Worm (Caenorhabditis elegans): ENCODE data around the gene spig-5.
"Not testable (repeated sequence)": the region's sequence is repeated elsewhere in the genome, so short reads cannot be mapped to it uniquely, and the experiment has no call there.

Gene spig-5

ce11 chrV:14308164-14308563, at the start of gene spig-5:
Gene spig-5, plus strand, starts transcription at chrV:14308464.
- not testable (repeated sequence) for TF ChIP-seq T22C8.4 (GFP tag; IDR thresholded peaks at IDR 0.05); klf-2 (GFP tag; conservative IDR thresholded peaks at IDR 0.05); flt-1 (GFP tag; IDR thresholded peaks at IDR 0.05)

- TF ChIP-seq ztf-29 (GFP tag; IDR thresholded peaks at IDR 0.05) = no peak
- TF ChIP-seq T22C8.4 (GFP tag; IDR thresholded peaks at IDR 0.05) = no peak
- no peak for TF ChIP-seq flt-1 (GFP tag; IDR thresholded peaks at IDR 0.05)
- TF ChIP-seq cog-1 (tag; optimal IDR thresholded peaks at IDR 0.05) = no peak
- TF ChIP-seq tab-1 (GFP tag; IDR thresholded peaks at IDR 0.05) = no peak
- no peak for TF ChIP-seq med-1 (GFP tag; optimal IDR thresholded peaks at IDR 0.05; ENCODE audit: insufficient read depth)
- no peak for TF ChIP-seq ztf-23 (GFP tag; IDR thresholded peaks at IDR 0.05)
- TF ChIP-seq ref-1 (GFP tag; conservative IDR thresholded peaks at IDR 0.05) = no peak
- no peak for TF ChIP-seq klf-2 (GFP tag; conservative IDR thresholded peaks at IDR 0.05)
These were observed 47.4 kb upstream of the spig-5 start, which contains the start of gene F40G12.2 for ce11 chrV:14260831-14261230. Gene F40G12.2, minus strand, starts transcription at chrV:14260931.

- TF ChIP-seq flt-1 (GFP tag; IDR thresholded peaks at IDR 0.05) = no peak
These were observed 40.8 kb upstream of the spig-5 start for ce11 chrV:14267326-14267942.

ce11 chrV:14268616-14269015, 39.6 kb upstream of the spig-5 start, which contains the start of gene F40G12.4:
Gene F40G12.4, minus strand, starts transcription at chrV:14268716.
- no peak for TF ChIP-seq ztf-23 (GFP tag; IDR thresholded peaks at IDR 0.05)
- TF ChIP-seq cog-1 (tag; optimal IDR thresholded peaks at IDR 0.05) = no peak
- no peak for TF ChIP-seq ztf-29 (GFP tag; IDR thresholded peaks at IDR 0.05)
- no peak for TF ChIP-seq ref-1 (GFP tag; conservative IDR thresholded peaks at IDR 0.05)
- TF ChIP-seq med-1 (GFP tag; optimal IDR thresholded peaks at IDR 0.05; ENCODE audit: insufficient read depth) = no peak
- no peak for TF ChIP-seq flt-1 (GFP tag; IDR thresholded peaks at IDR 0.05)
- no peak for TF ChIP-seq tab-1 (GFP tag; IDR thresholded peaks at IDR 0.05)
- TF ChIP-seq klf-2 (GFP tag; conservative IDR thresholded peaks at IDR 0.05) = no peak
- no peak for TF ChIP-seq T22C8.4 (GFP tag; IDR thresholded peaks at IDR 0.05)

ce11 chrV:14270729-14271128, 37.5 kb upstream of the spig-5 start, which contains the start of gene F40G12.5:
Gene F40G12.5, minus strand, starts transcription at chrV:14270829.
- TF ChIP-seq klf-2 (GFP tag; conservative IDR thresholded peaks at IDR 0.05) (no peak), tab-1 (GFP tag; IDR thresholded peaks at IDR 0.05) (no peak), ztf-23 (GFP tag; IDR thresholded peaks at IDR 0.05) (no peak), med-1 (GFP tag; optimal IDR thresholded peaks at IDR 0.05; ENCODE audit: insufficient read depth) (no peak), cog-1 (tag; optimal IDR thresholded peaks at IDR 0.05) (no peak), T22C8.4 (GFP tag; IDR thresholded peaks at IDR 0.05) (no peak), ztf-29 (GFP tag; IDR thresholded peaks at IDR 0.05) (no peak), flt-1 (GFP tag; IDR thresholded peaks at IDR 0.05) (no peak), ref-1 (GFP tag; conservative IDR thresholded peaks at IDR 0.05) (no peak)

ce11 chrV:14273019-14273418, 35.2 kb upstream of the spig-5 start, which contains the start of gene F40G12.6:
Gene F40G12.6, minus strand, starts transcription at chrV:14273119.
- TF ChIP-seq ref-1 (GFP tag; conservative IDR thresholded peaks at IDR 0.05) = no peak
- TF ChIP-seq ztf-29 (GFP tag; IDR thresholded peaks at IDR 0.05) = no peak
- no peak for TF ChIP-seq ztf-23 (GFP tag; IDR thresholded peaks at IDR 0.05)
- no peak for TF ChIP-seq med-1 (GFP tag; optimal IDR thresholded peaks at IDR 0.05; ENCODE audit: insufficient read depth)
- TF ChIP-seq flt-1 (GFP tag; IDR thresholded peaks at IDR 0.05) = no peak
- no peak for TF ChIP-seq klf-2 (GFP tag; conservative IDR thresholded peaks at IDR 0.05)
- no peak for TF ChIP-seq tab-1 (GFP tag; IDR thresholded peaks at IDR 0.05)
- no peak for TF ChIP-seq T22C8.4 (GFP tag; IDR thresholded peaks at IDR 0.05)
- no peak for TF ChIP-seq cog-1 (tag; optimal IDR thresholded peaks at IDR 0.05)

- not testable (repeated sequence) for TF ChIP-seq T22C8.4 (GFP tag; IDR thresholded peaks at IDR 0.05); med-1 (GFP tag; optimal IDR thresholded peaks at IDR 0.05; ENCODE audit: insufficient read depth); flt-1 (GFP tag; IDR thresholded peaks at IDR 0.05)
These were observed 34.0 kb upstream of the spig-5 start, which contains the start of gene F40G12.7 for ce11 chrV:14274268-14274667. Gene F40G12.7, plus strand, starts transcription at chrV:14274568.

ce11 chrV:14279777-14280176, 28.5 kb upstream of the spig-5 start, which contains the start of gene srt-33:
Gene srt-33, minus strand, starts transcription at chrV:14279877.
- TF ChIP-seq flt-1 (GFP tag; IDR thresholded peaks at IDR 0.05) (no peak), ref-1 (GFP tag; conservative IDR thresholded peaks at IDR 0.05) (no peak), T22C8.4 (GFP tag; IDR thresholded peaks at IDR 0.05) (no peak), ztf-23 (GFP tag; IDR thresholded peaks at IDR 0.05) (no peak), cog-1 (tag; optimal IDR thresholded peaks at IDR 0.05) (no peak), klf-2 (GFP tag; conservative IDR thresholded peaks at IDR 0.05) (no peak), ztf-29 (GFP tag; IDR thresholded peaks at IDR 0.05) (no peak), tab-1 (GFP tag; IDR thresholded peaks at IDR 0.05) (no peak), med-1 (GFP tag; optimal IDR thresholded peaks at IDR 0.05; ENCODE audit: insufficient read depth) (no peak)

- TF ChIP-seq tab-1 (GFP tag; IDR thresholded peaks at IDR 0.05) (no peak), flt-1 (GFP tag; IDR thresholded peaks at IDR 0.05) (no peak), cog-1 (tag; optimal IDR thresholded peaks at IDR 0.05) (no peak), ztf-23 (GFP tag; IDR thresholded peaks at IDR 0.05) (no peak), klf-2 (GFP tag; conservative IDR thresholded peaks at IDR 0.05) (no peak), T22C8.4 (GFP tag; IDR thresholded peaks at IDR 0.05) (no peak), med-1 (GFP tag; optimal IDR thresholded peaks at IDR 0.05; ENCODE audit: insufficient read depth) (no peak), ztf-29 (GFP tag; IDR thresholded peaks at IDR 0.05) (no peak), ref-1 (GFP tag; conservative IDR thresholded peaks at IDR 0.05) (no peak)
These were observed 26.0 kb upstream of the spig-5 start, which contains the start of the genes srt-74 and F40G12.9 for ce11 chrV:14282222-14282709. Gene srt-74, minus strand, starts transcription at chrV:14282322. Gene F40G12.9, plus strand, starts transcription at chrV:14282659.

- TF ChIP-seq tab-1 (GFP tag; IDR thresholded peaks at IDR 0.05) (no peak), med-1 (GFP tag; optimal IDR thresholded peaks at IDR 0.05; ENCODE audit: insufficient read depth) (no peak), T22C8.4 (GFP tag; IDR thresholded peaks at IDR 0.05) (no peak), ztf-29 (GFP tag; IDR thresholded peaks at IDR 0.05) (no peak), flt-1 (GFP tag; IDR thresholded peaks at IDR 0.05) (no peak), cog-1 (tag; optimal IDR thresholded peaks at IDR 0.05) (no peak), ref-1 (GFP tag; conservative IDR thresholded peaks at IDR 0.05) (no peak), ztf-23 (GFP tag; IDR thresholded peaks at IDR 0.05) (no peak), klf-2 (GFP tag; conservative IDR thresholded peaks at IDR 0.05) (no peak)
These were observed 25.0 kb upstream of the spig-5 start, which contains the start of gene F40G12.10 for ce11 chrV:14283241-14283640. Gene F40G12.10, plus strand, starts transcription at chrV:14283541.

All from whole organism, midembryonic.